Worm (Caenorhabditis elegans) whole organism, L4/young adult: ENCODE measurements around the gene F56D5.9.

ENCODE experiments used
- W03F9.2 ChIP-seq: fragments of 150-350 bp; optimal IDR thresholded peaks from 2 replicates; lab custom pipeline; 2014; ENCODE audit warnings: missing biosample characterization, missing genetic modification characterization
- dao-5 ChIP-seq: sonication (generic microtip); optimal IDR thresholded peaks from 2 replicates; lab custom pipeline; 2016; ENCODE audit warnings: missing genotype, missing genetic modification characterization, moderate library complexity, missing compliant biosample characterization
- him-1 ChIP-seq: sonication (generic microtip); optimal IDR thresholded peaks from 2 replicates; lab custom pipeline; 2016; ENCODE audit warnings: missing genotype, missing genetic modification reagents, missing genetic modification characterization, missing compliant biosample characterization

The F56D5.9 gene

DNA sequence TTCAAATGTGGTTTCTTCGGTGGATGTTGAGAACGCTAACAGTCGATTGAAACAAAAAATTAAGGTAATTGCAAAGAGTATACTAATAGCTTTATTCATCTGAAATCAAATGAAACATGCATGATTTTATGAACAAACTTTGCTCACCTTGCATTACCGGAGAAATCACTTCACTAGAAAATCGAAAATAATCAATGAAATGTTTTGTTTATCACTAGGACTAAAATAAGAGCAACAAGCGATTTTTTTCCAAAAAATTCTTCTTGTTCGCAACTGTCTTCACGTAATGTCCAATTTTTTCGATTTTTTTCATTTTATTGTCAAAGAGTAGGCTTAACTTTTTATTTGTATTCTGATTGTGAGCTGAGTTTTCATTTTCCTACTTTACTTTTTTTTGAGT lies at the start of gene F56D5.9:
TSS of gene F56D5.9 (minus strand) at position 101 of the 400 bp plus-strand sequence.
- no peak for TF ChIP-seq him-1 (tag; lab: Kevin White, UChicago)
- no peak for TF ChIP-seq W03F9.2 (tag; lab: Kevin White, UChicago)
- TF ChIP-seq dao-5 (tag; lab: Kevin White, UChicago): no peak

DNA sequence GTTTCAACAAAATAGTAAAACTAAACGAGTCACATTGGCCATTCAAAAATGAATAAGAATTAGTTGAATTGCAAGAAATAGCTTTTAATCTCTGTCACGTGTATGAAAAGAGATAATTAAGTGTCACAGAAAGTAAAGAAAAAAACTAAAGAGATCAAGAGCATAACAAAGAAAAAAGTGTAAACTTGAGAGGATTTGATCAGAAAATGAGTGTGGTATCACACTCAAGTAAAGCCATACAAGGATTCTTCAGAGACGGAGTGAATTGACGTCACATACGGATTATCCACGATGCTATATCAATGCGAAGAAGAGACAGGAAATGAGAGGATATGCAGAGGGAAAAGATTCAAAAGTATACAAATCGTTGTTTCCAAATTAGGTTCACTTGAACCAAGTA lies 47.0 kb upstream of the F56D5.9 start:
- no peak for TF ChIP-seq dao-5 (tag; lab: Kevin White, UChicago)
- no peak for TF ChIP-seq him-1 (tag; lab: Kevin White, UChicago)

DNA sequence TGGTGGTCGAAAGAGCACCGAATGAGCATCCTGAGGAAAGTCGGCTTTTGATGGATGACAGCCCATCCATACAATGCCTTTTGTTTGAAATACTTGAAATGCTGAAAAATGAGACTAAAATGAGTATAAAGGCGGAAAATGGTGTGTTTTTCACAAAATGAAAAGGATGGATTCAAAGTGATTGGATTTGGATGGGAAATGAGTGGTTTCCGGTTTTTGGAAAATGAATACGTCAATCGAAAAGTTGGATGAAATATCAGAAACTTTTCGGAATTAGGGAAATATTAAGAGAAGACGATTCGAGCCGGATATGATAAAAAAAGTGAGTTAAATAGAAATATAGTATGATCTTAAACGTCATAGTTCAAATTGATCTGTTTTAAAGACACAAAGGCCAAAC lies 45.1 kb upstream of the F56D5.9 start, which contains the start of gene F38E11.6:
TSS of gene F38E11.6 (minus strand) at position 101 of the 400 bp plus-strand sequence.
- TF ChIP-seq dao-5 (tag; lab: Kevin White, UChicago) (no peak), him-1 (tag; lab: Kevin White, UChicago) (no peak), W03F9.2 (tag; lab: Kevin White, UChicago) (no peak)

DNA sequence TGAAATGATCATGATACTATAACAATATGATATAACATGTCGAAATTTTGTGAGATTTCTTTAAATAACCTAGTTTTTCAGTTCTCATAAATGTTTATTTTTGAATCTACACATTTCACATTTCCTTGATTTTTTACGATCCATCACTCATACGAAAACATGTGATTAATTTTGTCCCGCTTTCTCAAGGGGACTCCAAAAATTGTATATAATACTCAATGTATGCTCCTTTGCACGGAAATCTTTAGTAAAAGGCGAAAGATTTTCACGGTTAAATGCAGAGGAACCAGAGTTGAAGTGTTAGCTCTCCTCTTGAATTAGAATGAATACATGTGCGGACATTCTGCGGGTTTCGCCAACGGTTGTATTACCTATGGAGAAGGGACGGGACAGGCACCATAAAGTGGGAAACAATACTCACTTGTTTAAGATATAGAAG lies 42.1 kb upstream of the F56D5.9 start:
- TF ChIP-seq dao-5 (tag; lab: Kevin White, UChicago): no peak
- TF ChIP-seq him-1 (tag; lab: Kevin White, UChicago): no peak
- no peak for TF ChIP-seq W03F9.2 (tag; lab: Kevin White, UChicago)

DNA sequence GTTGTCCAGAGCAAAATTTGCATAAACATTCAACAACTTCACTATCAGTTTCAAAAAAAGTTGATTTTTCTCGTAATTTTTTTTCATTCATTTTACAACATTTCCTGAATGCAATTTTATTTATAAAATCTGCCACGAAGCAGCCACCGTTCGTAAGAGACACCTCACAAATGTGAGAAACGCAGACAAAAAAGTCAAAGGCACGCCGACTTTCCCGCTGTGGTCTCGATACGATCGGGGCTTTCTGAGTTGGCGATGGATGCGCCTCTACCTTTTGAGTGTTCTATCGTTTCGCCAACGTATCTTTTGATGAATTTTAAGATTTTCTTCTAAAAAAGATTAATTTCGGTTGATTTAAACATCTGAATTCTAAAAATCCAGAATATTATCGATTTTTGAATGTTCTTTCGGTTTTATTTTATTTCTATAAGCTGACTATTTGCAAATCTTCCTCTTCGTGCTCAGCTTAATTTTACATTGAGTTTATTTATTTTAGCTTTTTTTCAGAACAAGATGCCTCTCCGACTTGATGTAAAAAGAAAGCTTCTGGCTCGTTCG lies 37.0 kb upstream of the F56D5.9 start, which contains the start of gene copb-2:
TSS of gene copb-2 (plus strand) at position 508 of the 558 bp plus-strand sequence.
- no peak for TF ChIP-seq W03F9.2 (tag; lab: Kevin White, UChicago)
- no peak for TF ChIP-seq him-1 (tag; lab: Kevin White, UChicago)
- no peak for TF ChIP-seq dao-5 (tag; lab: Kevin White, UChicago)

DNA sequence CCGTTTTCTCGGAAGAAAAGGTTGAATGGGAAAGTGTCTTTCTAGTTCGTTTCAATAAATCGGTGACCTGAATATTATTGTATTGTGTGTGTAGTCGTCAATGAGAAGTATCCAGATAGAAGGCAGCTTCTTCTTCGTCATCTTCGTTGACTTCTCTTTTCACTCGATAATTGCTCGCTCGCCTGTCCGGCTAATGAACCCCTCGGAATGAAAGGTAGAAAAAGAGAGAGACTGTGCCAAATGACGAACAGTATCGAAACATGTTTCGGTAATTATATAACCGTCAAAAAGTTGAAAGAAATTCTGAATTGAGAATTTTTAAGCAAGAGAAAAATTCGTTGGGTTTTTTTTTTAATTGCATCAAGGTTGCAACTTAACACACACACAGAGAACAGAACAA lies 35.1 kb upstream of the F56D5.9 start, which contains the start of gene cutl-17:
TSS of gene cutl-17 (minus strand) at position 101 of the 400 bp plus-strand sequence.
- TF ChIP-seq him-1 (tag; lab: Kevin White, UChicago) (no peak), W03F9.2 (tag; lab: Kevin White, UChicago) (no peak), dao-5 (tag; lab: Kevin White, UChicago) (no peak)

DNA sequence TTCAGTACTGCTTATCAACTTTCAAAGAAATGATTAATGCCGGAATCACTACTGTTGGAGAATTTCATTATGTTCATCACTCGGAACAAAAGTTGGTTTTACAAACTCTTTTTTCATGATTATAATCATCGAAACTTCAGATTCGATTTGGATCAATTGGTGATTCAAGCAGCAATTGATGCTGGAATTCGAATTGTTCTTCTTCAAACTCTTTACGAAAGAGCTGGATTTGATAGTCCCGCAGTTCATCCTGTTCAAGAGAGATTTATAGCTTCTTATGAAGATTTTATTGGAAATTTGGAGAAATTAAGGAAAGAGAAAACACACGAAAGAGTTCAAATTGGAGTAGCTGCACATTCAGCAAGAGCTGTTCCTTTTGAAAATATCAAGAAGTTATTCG lies 29.5 kb upstream of the F56D5.9 start:
- no peak for TF ChIP-seq dao-5 (tag; lab: Kevin White, UChicago)
- no peak for TF ChIP-seq W03F9.2 (tag; lab: Kevin White, UChicago)

DNA sequence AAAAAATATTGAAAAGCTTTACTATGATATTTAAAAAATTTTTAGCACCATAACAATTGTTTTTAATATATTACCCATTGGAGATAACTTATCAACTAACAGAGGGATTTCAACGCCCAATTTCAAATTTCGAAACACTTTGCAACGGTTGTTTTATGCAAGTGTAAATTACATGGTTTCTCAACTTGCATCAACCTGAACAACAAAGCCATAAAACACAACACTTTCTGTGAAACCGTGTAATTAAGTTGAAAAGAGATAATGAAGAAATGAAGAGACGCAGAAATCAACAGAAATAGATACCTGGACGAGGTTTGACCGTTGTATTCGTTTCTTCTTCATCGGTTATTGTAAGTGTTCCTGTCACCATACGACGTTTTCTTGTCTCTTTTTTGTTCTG lies 28.1 kb upstream of the F56D5.9 start, which contains the start of gene cpin-1:
TSS of gene cpin-1 (plus strand) at position 301 of the 400 bp plus-strand sequence.
- no peak for TF ChIP-seq dao-5 (tag; lab: Kevin White, UChicago)

DNA sequence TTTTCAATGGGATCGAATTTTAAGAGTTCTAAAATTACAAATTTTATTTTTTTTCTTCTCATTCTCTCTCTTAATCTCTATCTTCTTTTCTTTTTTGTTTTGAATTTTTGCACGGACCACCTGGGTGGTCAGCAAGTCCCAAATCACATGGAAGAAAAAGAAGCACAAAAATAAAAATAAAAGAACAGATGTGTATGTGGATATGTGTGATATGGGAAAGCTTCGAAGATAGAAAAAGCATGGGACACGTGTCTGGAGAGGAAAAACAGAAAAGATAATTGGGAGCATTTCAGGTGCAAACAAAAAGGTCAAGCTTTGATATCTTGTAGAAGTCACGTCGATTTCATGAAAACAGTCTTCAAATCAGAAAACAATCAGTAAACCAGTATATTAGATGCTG lies 24.9 kb upstream of the F56D5.9 start, which contains the start of gene hsp-12.6:
TSS of gene hsp-12.6 (minus strand) at position 20 of the 400 bp plus-strand sequence.
- TF ChIP-seq W03F9.2 (tag; lab: Kevin White, UChicago) (no peak), dao-5 (tag; lab: Kevin White, UChicago) (no peak), him-1 (tag; lab: Kevin White, UChicago) (no peak)

DNA sequence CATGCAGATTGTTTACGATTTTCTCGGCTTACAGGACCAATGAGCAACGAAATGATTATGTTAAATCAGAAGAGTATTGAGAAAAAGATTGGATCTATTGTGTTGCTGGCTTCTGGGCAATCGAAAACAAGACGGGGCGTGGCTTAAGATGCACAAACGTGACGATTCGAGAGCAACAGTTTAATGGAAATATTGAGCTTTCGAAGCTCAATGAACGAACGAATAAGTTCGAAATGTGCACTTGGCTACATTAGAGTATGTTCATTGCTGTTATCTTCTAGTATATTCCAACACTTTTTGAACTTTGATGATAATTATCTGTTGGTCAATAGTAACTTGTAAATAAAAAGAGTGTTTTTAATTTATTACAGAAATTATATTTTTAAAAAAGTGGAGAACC lies 23.1 kb upstream of the F56D5.9 start, which contains the start of gene hsp-12.3:
TSS of gene hsp-12.3 (minus strand) at position 101 of the 400 bp plus-strand sequence.
- no peak for TF ChIP-seq W03F9.2 (tag; lab: Kevin White, UChicago)
- no peak for TF ChIP-seq dao-5 (tag; lab: Kevin White, UChicago)
- TF ChIP-seq him-1 (tag; lab: Kevin White, UChicago): no peak

DNA sequence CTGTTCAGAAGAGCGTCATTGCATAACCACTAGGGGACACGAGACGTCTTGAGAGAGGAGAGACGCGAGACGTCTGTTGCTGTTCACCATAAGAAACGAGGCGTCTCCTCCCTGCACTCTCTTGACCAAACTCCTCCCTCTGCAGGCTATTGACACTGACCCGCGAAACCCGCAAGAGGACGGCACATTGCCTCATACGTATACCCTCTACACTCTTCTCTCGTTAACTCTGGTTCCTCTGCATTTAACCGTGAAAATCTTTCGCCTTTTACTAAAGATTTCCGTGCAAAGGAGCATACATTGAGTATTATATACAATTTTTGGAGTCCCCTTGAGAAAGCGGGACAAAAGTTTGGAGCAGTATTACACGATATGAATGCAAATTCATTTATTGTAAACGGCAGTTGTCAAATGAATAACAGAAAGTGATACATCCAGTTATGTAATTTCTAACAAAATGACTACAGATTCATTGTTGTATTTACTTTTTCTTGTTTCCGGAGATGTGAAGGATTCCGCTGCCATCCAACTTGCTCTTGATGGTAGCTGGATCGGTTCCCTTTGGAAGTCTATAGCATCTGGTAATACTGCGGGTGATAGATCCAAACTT lies 22.2 kb upstream of the F56D5.9 start:
- TF ChIP-seq him-1 (tag; lab: Kevin White, UChicago): peak; percentile 78
- TF ChIP-seq W03F9.2 (tag; lab: Kevin White, UChicago): peak; percentile 87
- TF ChIP-seq dao-5 (tag; lab: Kevin White, UChicago): no peak

DNA sequence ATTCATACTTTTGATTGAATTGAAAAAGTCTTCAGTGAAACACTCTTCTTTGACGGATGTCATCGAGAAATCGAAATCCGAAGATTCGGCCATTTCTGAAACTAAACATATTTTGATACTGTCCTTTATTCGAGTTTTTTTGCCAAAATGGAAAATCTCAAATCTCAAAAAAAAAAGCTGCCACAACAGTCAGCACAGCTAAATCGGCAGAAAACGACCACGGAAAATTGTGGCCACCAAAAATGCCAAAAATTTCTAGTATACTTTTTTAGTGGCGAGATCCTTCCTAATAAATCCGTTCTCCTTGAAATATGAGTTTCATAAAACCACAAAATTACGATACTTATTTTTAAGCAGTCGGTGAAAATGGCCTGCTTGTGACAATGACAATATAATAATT lies 21.6 kb upstream of the F56D5.9 start, which contains the start of gene F38E11.9:
TSS of gene F38E11.9 (minus strand) at position 101 of the 400 bp plus-strand sequence.
- TF ChIP-seq dao-5 (tag; lab: Kevin White, UChicago) (no peak), him-1 (tag; lab: Kevin White, UChicago) (no peak), W03F9.2 (tag; lab: Kevin White, UChicago) (no peak)

DNA sequence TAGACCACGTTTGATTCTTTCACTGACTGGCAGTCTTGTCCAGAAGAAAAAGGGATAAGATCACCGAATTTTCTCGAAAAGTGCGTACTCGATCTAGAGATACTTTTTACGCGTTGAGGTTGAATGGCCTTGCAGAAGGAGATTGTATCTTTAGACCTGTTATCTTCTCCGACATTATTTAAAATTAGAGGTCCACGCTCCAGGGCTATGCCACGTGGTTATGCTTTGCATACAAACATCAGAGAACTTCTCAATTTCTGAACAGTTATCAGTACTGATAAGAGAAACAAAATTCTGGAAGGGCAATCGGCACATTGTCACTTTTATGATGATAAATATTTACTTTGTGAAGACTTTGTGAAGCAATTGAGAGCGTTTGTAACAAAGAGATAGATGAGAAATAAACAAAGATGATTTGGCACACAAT lies 19.8 kb upstream of the F56D5.9 start:
- TF ChIP-seq him-1 (tag; lab: Kevin White, UChicago) (no peak), W03F9.2 (tag; lab: Kevin White, UChicago) (peak; percentile 38)

DNA sequence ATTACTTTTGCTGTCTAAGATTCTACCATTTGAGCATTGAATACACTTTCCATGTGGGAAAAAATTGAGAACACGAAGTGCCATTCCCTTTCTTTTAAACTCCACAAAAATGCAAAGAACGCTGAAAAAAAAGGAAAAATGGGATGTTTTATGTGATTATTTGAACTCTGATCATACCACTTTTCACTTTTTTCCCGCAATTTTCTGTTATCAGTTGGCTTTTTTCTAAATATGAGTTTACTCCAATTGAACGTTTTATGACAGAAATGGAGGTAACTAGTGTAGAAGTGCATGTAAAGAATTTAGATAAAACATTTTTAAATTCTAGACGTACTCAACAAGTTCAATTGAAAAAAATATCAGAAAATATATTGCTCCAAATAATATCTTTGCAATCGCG lies 19.1 kb upstream of the F56D5.9 start:
- TF ChIP-seq W03F9.2 (tag; lab: Kevin White, UChicago): no peak
- no peak for TF ChIP-seq dao-5 (tag; lab: Kevin White, UChicago)
- TF ChIP-seq him-1 (tag; lab: Kevin White, UChicago): no peak
